Fruit fly (Drosophila melanogaster) whole organism, embryonic: ENCODE measurements around the gene SkpC.
A peak's percentile ranks its signal among the peaks of the same experiment; 100 is the strongest.

Experiments used
- Ada2b ChIP-seq: fragments of 200-800 bp; sonication (Bioruptor generic); IDR thresholded peaks from 2 replicates; pipeline ENCODE4 v1.3.6; 2022; ENCODE audit warnings: missing biosample characterization, missing genetic modification characterization
- Antp ChIP-seq: fragments of 200-800 bp; sonication (Bioruptor generic); optimal IDR thresholded peaks from 3 replicates; lab custom pipeline; 2016; ENCODE audit warnings: missing biosample characterization, missing genetic modification characterization
- CG10654 ChIP-seq: fragments of 200-800 bp; sonication (Bioruptor generic); optimal IDR thresholded peaks from 2 replicates; lab custom pipeline; 2016; ENCODE audit warnings: missing biosample characterization, missing genetic modification characterization
- CG12071 ChIP-seq: fragments of 200-800 bp; sonication (Bioruptor generic); optimal IDR thresholded peaks from 3 replicates; lab custom pipeline; 2018; ENCODE audit warnings: missing biosample characterization, mild to moderate bottlenecking, missing genetic modification characterization
- CG1233 ChIP-seq: fragments of 200-800 bp; sonication (Bioruptor generic); optimal IDR thresholded peaks from 4 replicates; lab custom pipeline; 2018; ENCODE audit warnings: missing biosample characterization, mild to moderate bottlenecking, missing genetic modification characterization
- CG13894 ChIP-seq: fragments of 200-800 bp; sonication (Bioruptor generic); optimal IDR thresholded peaks from 3 replicates; lab custom pipeline; 2018; ENCODE audit warnings: missing biosample characterization, mild to moderate bottlenecking, missing genetic modification characterization, moderate library complexity
- CG14050 ChIP-seq: fragments of 200-800 bp; sonication (Bioruptor generic); IDR thresholded peaks from 3 replicates; pipeline ENCODE4 v1.3.6; 2022; ENCODE audit warnings: missing biosample characterization, missing genetic modification characterization
- CG14667 ChIP-seq: fragments of 200-800 bp; sonication (Bioruptor generic); IDR thresholded peaks from 2 replicates; pipeline ENCODE4 v1.3.6; 2022; ENCODE audit warnings: missing biosample characterization, missing genetic modification characterization
- CG15073 ChIP-seq: fragments of 200-800 bp; sonication (Bioruptor generic); optimal IDR thresholded peaks from 2 replicates; lab custom pipeline; 2016; ENCODE audit warnings: missing biosample characterization, missing genetic modification characterization
- CG15601 ChIP-seq: fragments of 200-800 bp; sonication (Bioruptor generic); optimal IDR thresholded peaks from 3 replicates; lab custom pipeline; 2019; ENCODE audit warnings: missing biosample characterization, mild to moderate bottlenecking, missing genetic modification characterization, moderate library complexity
- CG18262 ChIP-seq: fragments of 200-800 bp; optimal IDR thresholded peaks from 3 replicates; lab custom pipeline; 2019; ENCODE audit warnings: missing biosample characterization, mild to moderate bottlenecking, missing genetic modification characterization, moderate library complexity
- CG1832 ChIP-seq: fragments of 200-800 bp; sonication (Bioruptor generic); optimal IDR thresholded peaks from 2 replicates; lab custom pipeline; 2017; ENCODE audit warnings: missing biosample characterization, mild to moderate bottlenecking, missing genetic modification characterization, inconsistent platforms
- CG18599 ChIP-seq: fragments of 200-800 bp; sonication (Bioruptor generic); optimal IDR thresholded peaks from 3 replicates; lab custom pipeline; 2017; ENCODE audit warnings: missing biosample characterization, missing genetic modification characterization, mild to moderate bottlenecking, moderate library complexity, missing genetic modification reagents
- CG31224 ChIP-seq: fragments of 200-800 bp; sonication (Bioruptor generic); IDR thresholded peaks from 2 replicates; pipeline ENCODE4 v1.3.6; 2022; ENCODE audit warnings: missing biosample characterization, missing genetic modification characterization
- CG31441 ChIP-seq: fragments of 200-800 bp; sonication (Bioruptor generic); IDR thresholded peaks from 2 replicates; pipeline ENCODE4 v1.3.6; 2022; ENCODE audit warnings: missing biosample characterization, missing genetic modification characterization
- CG3281 ChIP-seq: fragments of 200-800 bp; sonication (Bioruptor generic); optimal IDR thresholded peaks from 3 replicates; lab custom pipeline; 2017; ENCODE audit warnings: missing biosample characterization, mild to moderate bottlenecking, missing genetic modification characterization
- CG4360 ChIP-seq: fragments of 200-800 bp; sonication (Bioruptor generic); IDR thresholded peaks from 2 replicates; pipeline ENCODE4 v1.3.6; 2022; ENCODE audit warnings: missing biosample characterization, missing genetic modification characterization
- CG4854 ChIP-seq: fragments of 200-800 bp; sonication (Bioruptor generic); optimal IDR thresholded peaks from 2 replicates; lab custom pipeline; 2016; ENCODE audit warnings: missing biosample characterization, missing genetic modification characterization, inconsistent platforms
- CG6654 ChIP-seq: fragments of 200-800 bp; sonication (Bioruptor generic); optimal IDR thresholded peaks from 2 replicates; lab custom pipeline; 2017; ENCODE audit warnings: missing biosample characterization, mild to moderate bottlenecking, missing genetic modification characterization
- CG8478 ChIP-seq: fragments of >200 bp; optimal IDR thresholded peaks from 2 replicates; lab custom pipeline; 2018
- CkIIα-i1 ChIP-seq: fragments of 200-800 bp; sonication (Bioruptor generic); IDR thresholded peaks from 2 replicates; pipeline ENCODE4 v1.3.6; 2022; ENCODE audit warnings: missing biosample characterization, missing genetic modification characterization
- Dip2 ChIP-seq: fragments of 200-800 bp; sonication (Bioruptor generic); IDR thresholded peaks from 2 replicates; pipeline ENCODE4 v1.3.6; 2022; ENCODE audit warnings: missing biosample characterization, missing genetic modification characterization
- Dll ChIP-seq: fragments of 200-800 bp; sonication (Bioruptor generic); IDR thresholded peaks from 4 replicates; pipeline ENCODE4 v1.3.6; 2022; ENCODE audit warnings: missing biosample characterization, missing genetic modification characterization; ENCODE audit not compliant: partially characterized antibody
- Doc2 ChIP-seq: fragments of 200-800 bp; sonication (Bioruptor generic); IDR thresholded peaks from 2 replicates; pipeline ENCODE4 v1.3.6; 2022; ENCODE audit warnings: missing biosample characterization, missing genetic modification characterization
- HLH4C ChIP-seq: fragments of 200-800 bp; sonication (Bioruptor generic); IDR thresholded peaks from 3 replicates; pipeline ENCODE4 v1.3.6; 2022; ENCODE audit warnings: missing biosample characterization, missing genetic modification characterization; ENCODE audit not compliant: partially characterized antibody
- Hmr ChIP-seq: fragments of 200-800 bp; sonication (Bioruptor generic); optimal IDR thresholded peaks from 3 replicates; lab custom pipeline; 2017; ENCODE audit warnings: mild to moderate bottlenecking, missing biosample characterization, missing genetic modification reagents, missing genetic modification characterization
- NFAT ChIP-seq: fragments of 200-800 bp; sonication (Bioruptor generic); IDR thresholded peaks from 2 replicates; pipeline ENCODE4 v1.3.6; 2022; ENCODE audit warnings: missing biosample characterization, missing genetic modification characterization
- Neu2 ChIP-seq: fragments of 200-800 bp; sonication (Bioruptor generic); optimal IDR thresholded peaks from 3 replicates; lab custom pipeline; 2016; ENCODE audit warnings: missing biosample characterization, missing genetic modification characterization, borderline replicate concordance
- NfI ChIP-seq: fragments of 200-800 bp; sonication (Bioruptor generic); optimal IDR thresholded peaks from 3 replicates; lab custom pipeline; 2018; ENCODE audit warnings: missing biosample characterization, mild to moderate bottlenecking, missing genetic modification characterization, moderate library complexity
- Oaz ChIP-seq: fragments of 200-800 bp; sonication (Bioruptor generic); IDR thresholded peaks from 2 replicates; pipeline ENCODE4 v1.3.6; 2022; ENCODE audit warnings: missing biosample characterization, missing genetic modification characterization
- Pdp1 ChIP-seq, 2 experiments: fragments of 200-800 bp; sonication (Bioruptor generic); optimal IDR thresholded peaks; 3 replicates each; lab custom pipeline; 2016; ENCODE audit warnings: missing biosample characterization in 2 of 2, missing genetic modification characterization in 2 of 2, mild to moderate bottlenecking in 1 of 2, moderate library complexity in 1 of 2
- Spps ChIP-seq: fragments of 200-800 bp; sonication (Bioruptor generic); optimal IDR thresholded peaks from 2 replicates; lab custom pipeline; 2018; ENCODE audit warnings: missing biosample characterization, mild to moderate bottlenecking, missing genetic modification characterization
- YL-1 ChIP-seq: fragments of 200-800 bp; sonication (Bioruptor generic); optimal IDR thresholded peaks from 3 replicates; lab custom pipeline; 2017; ENCODE audit warnings: missing biosample characterization, mild to moderate bottlenecking, missing genetic modification characterization
- abd-A ChIP-seq: fragments of 200-800 bp; sonication (Bioruptor generic); optimal IDR thresholded peaks from 3 replicates; lab custom pipeline; 2019; ENCODE audit warnings: missing biosample characterization, mild to moderate bottlenecking, missing genetic modification characterization, moderate library complexity
- az2 ChIP-seq: fragments of 200-800 bp; sonication (Bioruptor generic); optimal IDR thresholded peaks from 3 replicates; lab custom pipeline; 2016; ENCODE audit warnings: missing biosample characterization, missing genetic modification characterization
- chm ChIP-seq: fragments of 200-800 bp; sonication (Bioruptor generic); IDR thresholded peaks from 2 replicates; pipeline ENCODE4 v1.3.6; 2022; ENCODE audit warnings: missing biosample characterization, missing genetic modification characterization
- danr ChIP-seq: fragments of 200-800 bp; sonication (Bioruptor generic); IDR thresholded peaks from 2 replicates; pipeline ENCODE4 v1.3.6; 2022; ENCODE audit warnings: missing biosample characterization, missing genetic modification characterization
- dimm ChIP-seq: fragments of 200-800 bp; sonication (Bioruptor generic); IDR thresholded peaks from 2 replicates; pipeline ENCODE4 v1.3.6; 2022; ENCODE audit warnings: missing biosample characterization, missing genetic modification characterization
- dpn ChIP-seq, 2 experiments: fragments of 200-800 bp; sonication (Bioruptor generic); optimal IDR thresholded peaks; 3 replicates each; lab custom pipeline; 2016; ENCODE audit warnings: missing biosample characterization in 2 of 2, missing genetic modification characterization in 2 of 2
- ems ChIP-seq: fragments of 200-800 bp; sonication (Bioruptor generic); optimal IDR thresholded peaks from 3 replicates; lab custom pipeline; 2016; ENCODE audit warnings: missing biosample characterization, missing genetic modification characterization
- gem ChIP-seq: fragments of 200-800 bp; sonication (Bioruptor generic); optimal IDR thresholded peaks from 2 replicates; lab custom pipeline; 2019; ENCODE audit warnings: missing biosample characterization, mild to moderate bottlenecking, missing genetic modification characterization, moderate library complexity
- grn ChIP-seq: fragments of 200-800 bp; sonication (Bioruptor generic); optimal IDR thresholded peaks from 3 replicates; lab custom pipeline; 2017; ENCODE audit warnings: missing biosample characterization, missing genetic modification characterization
- jing ChIP-seq: fragments of 200-800 bp; sonication (Bioruptor generic); optimal IDR thresholded peaks from 2 replicates; lab custom pipeline; 2018; ENCODE audit warnings: missing biosample characterization, mild to moderate bottlenecking, missing genetic modification characterization
- knrl ChIP-seq: fragments of 200-800 bp; sonication (Bioruptor generic); IDR thresholded peaks from 3 replicates; pipeline ENCODE4 v1.3.6; 2022; ENCODE audit warnings: missing biosample characterization, missing genetic modification characterization; ENCODE audit not compliant: partially characterized antibody
- mld ChIP-seq: fragments of 200-800 bp; sonication (Bioruptor generic); IDR thresholded peaks from 3 replicates; pipeline ENCODE4 v1.3.6; 2022; ENCODE audit warnings: missing biosample characterization, missing genetic modification characterization; ENCODE audit not compliant: partially characterized antibody
- peb ChIP-seq: fragments of 200-800 bp; sonication (Bioruptor generic); IDR thresholded peaks from 2 replicates; pipeline ENCODE4 v1.3.6; 2022; ENCODE audit warnings: missing biosample characterization, missing genetic modification characterization
- row ChIP-seq: fragments of 200-800 bp; sonication (Bioruptor generic); IDR thresholded peaks from 3 replicates; pipeline ENCODE4 v1.3.6; 2022; ENCODE audit warnings: missing biosample characterization, missing genetic modification characterization
- run ChIP-seq: fragments of 200-800 bp; sonication (Bioruptor generic); optimal IDR thresholded peaks from 3 replicates; lab custom pipeline; 2018; ENCODE audit warnings: missing biosample characterization, mild to moderate bottlenecking, missing genetic modification characterization
- schlank ChIP-seq: fragments of 200-800 bp; sonication (Bioruptor generic); optimal IDR thresholded peaks from 2 replicates; lab custom pipeline; 2018; ENCODE audit warnings: missing biosample characterization, mild to moderate bottlenecking, missing genetic modification characterization
- tio ChIP-seq: fragments of 200-800 bp; sonication (Bioruptor generic); optimal IDR thresholded peaks from 2 replicates; lab custom pipeline; 2017; ENCODE audit warnings: missing biosample characterization, missing genetic modification characterization, inconsistent platforms
- zf30C ChIP-seq: fragments of 200-800 bp; sonication (Bioruptor generic); optimal IDR thresholded peaks from 3 replicates; lab custom pipeline; 2018; ENCODE audit warnings: missing biosample characterization, mild to moderate bottlenecking, missing genetic modification characterization

SkpC gene

dm6 chrX:19850503-19851094 lies 34.7 kb downstream of the SkpC start (continued):
- peak; percentile 49 for TF ChIP-seq NFAT
- no peak for TF ChIP-seq CG8478 (lab: Kevin White, UChicago)
- TF ChIP-seq CG12071 (GFP tag; lab: Kevin White, UChicago), result peak; percentile 82
- peak; percentile 82 for TF ChIP-seq CG18599
- TF ChIP-seq Dip2 (GFP tag; lab: Robert Waterston, UW), result no peak
- TF ChIP-seq CG14050 (GFP tag; lab: Robert Waterston, UW), result peak; percentile 77
- TF ChIP-seq CkIIα-i1 (GFP tag; lab: Robert Waterston, UW), result no peak
- peak; percentile 50 for TF ChIP-seq run (tag; lab: Kevin White, UChicago)
- peak; percentile 86 for TF ChIP-seq CG1233 (GFP tag; lab: Kevin White, UChicago)
- peak; percentile 68 for TF ChIP-seq Hmr (GFP tag; lab: Kevin White, UChicago)
- TF ChIP-seq jing (GFP tag; lab: Kevin White, UChicago), result no peak
- peak; percentile 96 for TF ChIP-seq az2
- TF ChIP-seq dpn (GFP tag; optimal IDR thresholded peaks at IDR 0.05; lab: Kevin White, UChicago), result peak; percentile 89 to 91
- peak; percentile 40 for TF ChIP-seq grn
- TF ChIP-seq Dll (GFP tag; lab: Robert Waterston, UW), result no peak
- peak; percentile 64 for TF ChIP-seq CG31224 (GFP tag; lab: Robert Waterston, UW)
- no peak for TF ChIP-seq tio (GFP tag; lab: Kevin White, UChicago)
- TF ChIP-seq Oaz (GFP tag; lab: Robert Waterston, UW), result peak; percentile 71
- TF ChIP-seq CG15601, result peak; percentile 88
- no peak for TF ChIP-seq abd-A (tag; lab: Kevin White, UChicago)
- no peak for TF ChIP-seq HLH4C (GFP tag; lab: Robert Waterston, UW)
- TF ChIP-seq Neu2 (GFP tag; lab: Kevin White, UChicago), result peak; percentile 54
- TF ChIP-seq row (GFP tag; lab: Robert Waterston, UW), result peak; percentile 86
- no peak for TF ChIP-seq schlank (tag; lab: Kevin White, UChicago)
- TF ChIP-seq CG13894 (tag; lab: Kevin White, UChicago), result no peak
- peak; percentile 90 for TF ChIP-seq CG10654 (GFP tag; lab: Kevin White, UChicago)
- peak; percentile 88 for TF ChIP-seq CG18262 (tag; lab: Kevin White, UChicago)
- peak; percentile 64 for TF ChIP-seq dimm (GFP tag; lab: Robert Waterston, UW)
- no peak for TF ChIP-seq knrl
- peak; percentile 80 for TF ChIP-seq NfI (GFP tag; lab: Kevin White, UChicago)
- peak; percentile 83 for TF ChIP-seq CG14667 (GFP tag; lab: Robert Waterston, UW)
- peak; percentile 97 for TF ChIP-seq gem (tag; lab: Kevin White, UChicago)
- TF ChIP-seq Spps (tag; lab: Kevin White, UChicago), result peak; percentile 87
- TF ChIP-seq CG4360 (GFP tag; lab: Robert Waterston, UW), result peak; percentile 100
- peak; percentile 54 for TF ChIP-seq YL-1
- peak; percentile 87 for TF ChIP-seq Antp
- TF ChIP-seq Ada2b (GFP tag; lab: Robert Waterston, UW), result peak; percentile 86
- peak; percentile 79 for TF ChIP-seq CG6654 (GFP tag; lab: Kevin White, UChicago)
- TF ChIP-seq mld (GFP tag; lab: Robert Waterston, UW), result no peak
- peak; percentile 56 for TF ChIP-seq danr (GFP tag; lab: Robert Waterston, UW)
- peak; percentile 89 for TF ChIP-seq ems (GFP tag; lab: Kevin White, UChicago)
- no peak for TF ChIP-seq CG1832 (GFP tag; lab: Kevin White, UChicago)
- TF ChIP-seq zf30C, result peak; percentile 95
- peak; percentile 75 for TF ChIP-seq CG4854 (GFP tag; lab: Kevin White, UChicago)
- TF ChIP-seq Pdp1 (GFP tag; optimal IDR thresholded peaks at IDR 0.05; lab: Kevin White, UChicago), result peak; percentile 91 to 92
- TF ChIP-seq chm (GFP tag; lab: Robert Waterston, UW), result peak; percentile 95
- TF ChIP-seq CG3281 (GFP tag; lab: Kevin White, UChicago), result peak; percentile 63
- TF ChIP-seq Doc2 (GFP tag; lab: Robert Waterston, UW), result no peak
- TF ChIP-seq CG31441 (GFP tag; lab: Robert Waterston, UW), result peak; percentile 95
- peak; percentile 83 for TF ChIP-seq peb (GFP tag; lab: Robert Waterston, UW)
- no peak for TF ChIP-seq CG15073
